Fruit fly (Drosophila melanogaster) whole organism, prepupa: ENCODE measurements around the gene CG9550.

ENCODE experiments used
- Blimp-1 ChIP-seq: fragments of 200-800 bp; sonication (Bioruptor generic); optimal IDR thresholded peaks from 3 replicates; lab custom pipeline; 2017; ENCODE audit warnings: missing biosample characterization, missing genetic modification characterization, mild to moderate bottlenecking, moderate library complexity, missing genetic modification reagents
- CG15336 ChIP-seq: fragments of 200-800 bp; sonication (Bioruptor generic); IDR thresholded peaks from 2 replicates; pipeline ENCODE4 v1.3.6; 2022; ENCODE audit warnings: missing biosample characterization, missing genetic modification characterization
- CG3032 ChIP-seq: fragments of 200-800 bp; optimal IDR thresholded peaks from 2 replicates; lab custom pipeline; 2019; ENCODE audit warnings: missing biosample characterization, mild to moderate bottlenecking, missing genetic modification characterization, moderate library complexity
- Eip75B ChIP-seq: fragments of 200-800 bp; sonication (Bioruptor generic); optimal IDR thresholded peaks from 3 replicates; lab custom pipeline; 2016; ENCODE audit warnings: missing biosample characterization, missing genetic modification characterization
- Ets21C ChIP-seq: fragments of 200-800 bp; sonication (Bioruptor generic); optimal IDR thresholded peaks from 3 replicates; lab custom pipeline; 2016; ENCODE audit warnings: missing biosample characterization, missing genetic modification characterization
- Gug ChIP-seq: fragments of 200-800 bp; sonication (Bioruptor generic); IDR thresholded peaks from 2 replicates; pipeline ENCODE4 v1.3.6; 2022; ENCODE audit warnings: missing biosample characterization, missing genetic modification characterization
- OdsH ChIP-seq: fragments of 200-800 bp; sonication (Bioruptor generic); optimal IDR thresholded peaks from 3 replicates; lab custom pipeline; 2016; ENCODE audit warnings: missing biosample characterization, missing genetic modification characterization
- Smox ChIP-seq: fragments of 200-800 bp; sonication (Bioruptor generic); optimal IDR thresholded peaks from 3 replicates; lab custom pipeline; 2016; ENCODE audit warnings: missing biosample characterization, missing genetic modification characterization
- Sox102F ChIP-seq: fragments of 200-800 bp; sonication (Bioruptor generic); optimal IDR thresholded peaks from 2 replicates; lab custom pipeline; 2016; ENCODE audit warnings: missing biosample characterization, mild to moderate bottlenecking, missing genetic modification characterization
- eg ChIP-seq: fragments of 200-800 bp; sonication (Bioruptor generic); IDR thresholded peaks from 3 replicates; pipeline ENCODE4 v1.3.6; 2022; ENCODE audit warnings: missing biosample characterization, missing genetic modification characterization
- fd85E ChIP-seq: fragments of 200-800 bp; sonication (Bioruptor generic); optimal IDR thresholded peaks from 3 replicates; lab custom pipeline; 2016; ENCODE audit warnings: missing biosample characterization, missing genetic modification characterization
- lz ChIP-seq: fragments of 200-800 bp; sonication (Bioruptor generic); optimal IDR thresholded peaks from 3 replicates; lab custom pipeline; 2016; ENCODE audit warnings: missing biosample characterization, missing genetic modification characterization
- vri ChIP-seq: fragments of 200-800 bp; sonication (Bioruptor generic); optimal IDR thresholded peaks from 3 replicates; lab custom pipeline; 2016; ENCODE audit warnings: missing biosample characterization, mild to moderate bottlenecking, missing genetic modification characterization

DNA sequence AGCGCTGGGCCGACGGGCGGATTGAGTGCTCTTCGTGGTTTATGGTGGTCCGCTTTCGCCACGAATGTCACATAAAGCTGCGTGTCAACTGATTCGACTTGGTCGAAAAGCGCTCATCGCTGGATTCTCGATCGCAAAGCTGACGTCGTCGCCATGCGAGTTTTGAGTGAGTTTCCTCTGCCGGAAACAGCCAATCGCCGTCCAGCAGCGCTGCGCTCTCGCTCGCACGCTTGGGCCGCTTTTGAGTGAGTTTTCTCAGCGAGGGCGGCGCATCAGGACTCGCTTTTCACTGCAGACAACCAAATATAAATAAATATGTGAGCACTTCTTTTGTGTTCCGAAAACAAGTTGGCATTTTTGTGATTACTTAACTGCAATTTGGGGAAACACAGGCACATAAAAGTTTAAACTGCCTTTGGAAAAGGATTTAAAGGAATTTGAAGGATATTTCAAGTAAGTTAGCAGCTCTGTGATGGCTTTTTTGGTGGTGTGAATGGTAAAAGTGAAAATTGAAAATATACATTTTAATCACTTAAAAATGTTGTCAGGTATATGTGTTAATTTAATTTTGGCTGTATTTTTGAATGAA lies 50.1 kb downstream of the CG9550 start, which contains the start of gene eya:
- TF ChIP-seq Ets21C (GFP tag; lab: Kevin White, UChicago) (no peak), Sox102F (GFP tag; lab: Kevin White, UChicago) (no peak), OdsH (no peak), Gug (GFP tag; lab: Robert Waterston, UW) (no peak), vri (GFP tag; lab: Kevin White, UChicago) (no peak), lz (GFP tag; lab: Kevin White, UChicago) (no peak), CG3032 (no peak), Smox (no peak), Blimp-1 (no peak), Eip75B (no peak), fd85E (GFP tag; lab: Kevin White, UChicago) (no peak), CG15336 (no peak), eg (GFP tag; lab: Robert Waterston, UW) (no peak)
